Worm (Caenorhabditis elegans) whole organism, early embryonic: ENCODE measurements around the gene R05D3.9.

ENCODE experiments used
- F13C5.2 ChIP-seq: sonication (generic microtip); optimal IDR thresholded peaks from 2 replicates; lab custom pipeline; 2017; ENCODE audit warnings: mild to moderate bottlenecking, missing genetic modification characterization, inconsistent platforms, missing compliant biosample characterization
- ama-1 ChIP-seq: fragments of 150-350 bp; optimal IDR thresholded peaks from 2 replicates; lab custom pipeline; 2014
- ceh-13 ChIP-seq: fragments of 200-800 bp; sonication (Bioruptor generic); optimal IDR thresholded peaks from 2 replicates; lab custom pipeline; 2018; ENCODE audit warnings: mild to moderate bottlenecking, missing genetic modification characterization, missing compliant biosample characterization
- ets-7 ChIP-seq: sonication (generic microtip); optimal IDR thresholded peaks from 2 replicates; lab custom pipeline; 2016; ENCODE audit warnings: missing genotype, missing genetic modification characterization, missing compliant biosample characterization
- tra-4 ChIP-seq: sonication (generic microtip); optimal IDR thresholded peaks from 2 replicates; lab custom pipeline; 2017; ENCODE audit warnings: missing genetic modification characterization, missing compliant biosample characterization

- TF ChIP-seq ceh-13 (GFP tag; lab: Kevin White, UChicago) (no peak), F13C5.2 (tag; lab: Kevin White, UChicago) (no peak), ama-1 (no peak), ets-7 (no peak), tra-4 (tag; lab: Kevin White, UChicago) (no peak)
Observed at ce11 chrIII:8409166-8409565, 40.6 kb upstream of the R05D3.9 start, which contains the start of gene ZK353.9.
